Fruit fly (Drosophila melanogaster) whole organism, embryonic: Measurements from ENCODE around the gene CG17233.

Experiments
- Aef1 ChIP-seq: fragments of 200-800 bp; sonication (Bioruptor generic); IDR thresholded peaks from 3 replicates; pipeline ENCODE4 v1.3.6; 2022; ENCODE audit warnings: missing biosample characterization, missing genetic modification characterization
- Antp ChIP-seq: fragments of 200-800 bp; sonication (Bioruptor generic); optimal IDR thresholded peaks from 3 replicates; lab custom pipeline; 2016; ENCODE audit warnings: missing biosample characterization, missing genetic modification characterization
- Atf6 ChIP-seq: fragments of 200-800 bp; sonication (Bioruptor generic); IDR thresholded peaks from 2 replicates; pipeline ENCODE4 v1.3.6; 2022; ENCODE audit warnings: missing biosample characterization, missing genetic modification characterization
- B-H2 ChIP-seq: fragments of 200-800 bp; sonication (Bioruptor generic); optimal IDR thresholded peaks from 2 replicates; lab custom pipeline; 2018; ENCODE audit warnings: missing biosample characterization, mild to moderate bottlenecking, missing genetic modification characterization
- CG10267 ChIP-seq: fragments of 200-800 bp; sonication (Bioruptor generic); optimal IDR thresholded peaks from 2 replicates; lab custom pipeline; 2018; ENCODE audit warnings: missing biosample characterization, mild to moderate bottlenecking, missing genetic modification characterization, moderate library complexity
- CG10274 ChIP-seq: fragments of 200-800 bp; sonication (Bioruptor generic); optimal IDR thresholded peaks from 3 replicates; lab custom pipeline; 2017; ENCODE audit warnings: missing biosample characterization, mild to moderate bottlenecking, missing genetic modification characterization
- CG10979 ChIP-seq: fragments of 200-800 bp; sonication (Bioruptor generic); optimal IDR thresholded peaks from 2 replicates; lab custom pipeline; 2018; ENCODE audit warnings: missing biosample characterization, mild to moderate bottlenecking, missing genetic modification characterization, moderate library complexity
- CG11723 ChIP-seq: fragments of 200-800 bp; sonication (Bioruptor generic); optimal IDR thresholded peaks from 2 replicates; lab custom pipeline; 2017; ENCODE audit warnings: missing biosample characterization, mild to moderate bottlenecking, missing genetic modification characterization
- CG13123 ChIP-seq: fragments of 200-800 bp; sonication (Bioruptor generic); optimal IDR thresholded peaks from 2 replicates; lab custom pipeline; 2016; ENCODE audit warnings: missing biosample characterization, missing genetic modification characterization
- CG15011 ChIP-seq: fragments of 200-800 bp; sonication (Bioruptor generic); optimal IDR thresholded peaks from 3 replicates; lab custom pipeline; 2018; ENCODE audit warnings: missing biosample characterization, mild to moderate bottlenecking, missing genetic modification characterization
- CG15269 ChIP-seq: fragments of 200-800 bp; sonication (Bioruptor generic); optimal IDR thresholded peaks from 2 replicates; lab custom pipeline; 2018; ENCODE audit warnings: missing biosample characterization, mild to moderate bottlenecking, missing genetic modification characterization, moderate library complexity
- CG15514 ChIP-seq: fragments of 200-800 bp; sonication (Bioruptor generic); optimal IDR thresholded peaks from 3 replicates; lab custom pipeline; 2017; ENCODE audit warnings: missing biosample characterization, missing genetic modification characterization, mild to moderate bottlenecking, moderate library complexity, missing genetic modification reagents
- CG15696 ChIP-seq: fragments of 200-800 bp; sonication (Bioruptor generic); optimal IDR thresholded peaks from 2 replicates; lab custom pipeline; 2019; ENCODE audit warnings: missing biosample characterization, mild to moderate bottlenecking, missing genetic modification characterization, moderate library complexity
- CG18262 ChIP-seq: fragments of 200-800 bp; optimal IDR thresholded peaks from 3 replicates; lab custom pipeline; 2019; ENCODE audit warnings: missing biosample characterization, mild to moderate bottlenecking, missing genetic modification characterization, moderate library complexity
- CG18619 ChIP-seq: fragments of 200-800 bp; sonication (Bioruptor generic); optimal IDR thresholded peaks from 3 replicates; lab custom pipeline; 2017; ENCODE audit warnings: missing biosample characterization, mild to moderate bottlenecking, missing genetic modification characterization
- CG2678 ChIP-seq: fragments of 200-800 bp; sonication (Bioruptor generic); optimal IDR thresholded peaks from 3 replicates; lab custom pipeline; 2019; ENCODE audit warnings: missing biosample characterization, mild to moderate bottlenecking, missing genetic modification characterization, moderate library complexity
- CG30431 ChIP-seq: fragments of 200-800 bp; sonication (Bioruptor generic); optimal IDR thresholded peaks from 2 replicates; lab custom pipeline; 2017; ENCODE audit warnings: missing biosample characterization, missing genetic modification characterization
- CG31365 ChIP-seq: fragments of 200-800 bp; sonication (Bioruptor generic); optimal IDR thresholded peaks from 2 replicates; lab custom pipeline; 2018; ENCODE audit warnings: missing biosample characterization, mild to moderate bottlenecking, missing genetic modification characterization
- CG6175 ChIP-seq: fragments of 200-800 bp; sonication (Bioruptor generic); IDR thresholded peaks from 3 replicates; pipeline ENCODE4 v1.3.6; 2022; ENCODE audit warnings: missing biosample characterization, missing genetic modification characterization
- CG8281 ChIP-seq: fragments of 200-800 bp; sonication (Bioruptor generic); optimal IDR thresholded peaks from 2 replicates; lab custom pipeline; 2018; ENCODE audit warnings: missing biosample characterization, mild to moderate bottlenecking, missing genetic modification characterization, moderate library complexity
- CG8388 ChIP-seq: fragments of 200-800 bp; sonication (Bioruptor generic); optimal IDR thresholded peaks from 2 replicates; lab custom pipeline; 2019; ENCODE audit warnings: missing biosample characterization, mild to moderate bottlenecking, missing genetic modification characterization, moderate library complexity
- CG9215 ChIP-seq: fragments of 200-800 bp; sonication (Bioruptor generic); IDR thresholded peaks from 2 replicates; pipeline ENCODE4 v1.3.6; 2022; ENCODE audit warnings: missing biosample characterization, missing genetic modification characterization
- CG9797 ChIP-seq: fragments of 200-800 bp; sonication (Bioruptor generic); optimal IDR thresholded peaks from 3 replicates; lab custom pipeline; 2018; ENCODE audit warnings: missing biosample characterization, mild to moderate bottlenecking, missing genetic modification characterization
- Camta ChIP-seq: fragments of 200-800 bp; sonication (Bioruptor generic); optimal IDR thresholded peaks from 2 replicates; lab custom pipeline; 2016; ENCODE audit warnings: missing biosample characterization, missing genetic modification characterization
- Dbx ChIP-seq: fragments of 200-800 bp; sonication (Bioruptor generic); IDR thresholded peaks from 3 replicates; pipeline ENCODE4 v1.3.6; 2022; ENCODE audit warnings: missing biosample characterization, missing genetic modification characterization
- Drgx ChIP-seq: fragments of 200-800 bp; sonication (Bioruptor generic); IDR thresholded peaks from 2 replicates; pipeline ENCODE4 v1.3.6; 2022; ENCODE audit warnings: missing biosample characterization, missing genetic modification characterization
- Ets65A ChIP-seq: fragments of 200-800 bp; sonication (Bioruptor generic); peaks from one replicate; lab custom pipeline; 2016; ENCODE audit warnings: missing biosample characterization, missing genetic modification characterization
- Hr78 ChIP-seq, 2 experiments: fragments of 200-800 bp in 1 of 2; fragments of >200 bp in 1 of 2; sonication (Bioruptor generic) in 1 of 2; optimal IDR thresholded peaks; 2 replicates each; lab custom pipeline; 2017 to 2019; ENCODE audit warnings: missing biosample characterization in 2 of 2, missing genetic modification characterization in 2 of 2, mild to moderate bottlenecking in 1 of 2, moderate library complexity in 1 of 2
- Max ChIP-seq: fragments of 200-800 bp; sonication (Bioruptor generic); optimal IDR thresholded peaks from 2 replicates; lab custom pipeline; 2016; ENCODE audit warnings: missing biosample characterization, mild to moderate bottlenecking, missing genetic modification characterization
- Scr ChIP-seq: fragments of 200-800 bp; sonication (Bioruptor generic); IDR thresholded peaks from 2 replicates; pipeline ENCODE4 v1.3.6; 2022; ENCODE audit warnings: missing biosample characterization, missing genetic modification characterization; ENCODE audit not compliant: partially characterized antibody
- ara ChIP-seq: fragments of 200-800 bp; sonication (Bioruptor generic); IDR thresholded peaks from 2 replicates; pipeline ENCODE4 v1.3.6; 2022; ENCODE audit warnings: missing biosample characterization, missing genetic modification characterization
- crp ChIP-seq, 2 experiments: fragments of 200-800 bp; sonication (Bioruptor generic); optimal IDR thresholded peaks; 2 replicates in 1 of 2; 3 replicates in 1 of 2; lab custom pipeline; 2017; ENCODE audit warnings: missing biosample characterization in 2 of 2, missing genetic modification characterization in 2 of 2, mild to moderate bottlenecking in 1 of 2, moderate library complexity in 1 of 2
- ewg ChIP-seq: fragments of 200-800 bp; sonication (Bioruptor generic); optimal IDR thresholded peaks from 3 replicates; lab custom pipeline; 2017; ENCODE audit warnings: mild to moderate bottlenecking, missing biosample characterization, missing genetic modification reagents, missing genetic modification characterization
- fu2 ChIP-seq: fragments of 200-800 bp; sonication (Bioruptor generic); optimal IDR thresholded peaks from 2 replicates; lab custom pipeline; 2016; ENCODE audit warnings: missing biosample characterization, missing genetic modification characterization
- kay ChIP-seq: fragments of 200-800 bp; sonication (Bioruptor generic); optimal IDR thresholded peaks from 2 replicates; lab custom pipeline; 2016; ENCODE audit warnings: missing biosample characterization, missing genetic modification characterization
- klu ChIP-seq: fragments of 200-800 bp; sonication (Bioruptor generic); IDR thresholded peaks from 2 replicates; pipeline ENCODE4 v1.3.6; 2022; ENCODE audit warnings: missing biosample characterization, missing genetic modification characterization
- lilli ChIP-seq: fragments of 200-800 bp; sonication (Bioruptor generic); optimal IDR thresholded peaks from 3 replicates; lab custom pipeline; 2016; ENCODE audit warnings: missing biosample characterization, missing genetic modification characterization
- maf-S ChIP-seq: fragments of 200-800 bp; sonication (Bioruptor generic); optimal IDR thresholded peaks from 2 replicates; lab custom pipeline; 2016; ENCODE audit warnings: missing biosample characterization, missing genetic modification characterization
- mam ChIP-seq: fragments of 200-800 bp; sonication (Bioruptor generic); optimal IDR thresholded peaks from 3 replicates; lab custom pipeline; 2016; ENCODE audit warnings: missing biosample characterization, missing genetic modification characterization
- mirr ChIP-seq: fragments of 200-800 bp; sonication (Bioruptor generic); optimal IDR thresholded peaks from 3 replicates; lab custom pipeline; 2018; ENCODE audit warnings: missing biosample characterization, mild to moderate bottlenecking, missing genetic modification characterization
- oc ChIP-seq: fragments of 200-800 bp; sonication (Bioruptor generic); optimal IDR thresholded peaks from 2 replicates; lab custom pipeline; 2018; ENCODE audit warnings: missing biosample characterization, mild to moderate bottlenecking, missing genetic modification characterization, moderate library complexity
- pan ChIP-seq, 4 experiments: fragments of >200 bp in 3 of 4; fragments of 200-800 bp in 1 of 4; sonication (Bioruptor generic) in 1 of 4; optimal IDR thresholded peaks in 3 of 4; IDR thresholded peaks in 1 of 4; 2 replicates each; pipeline versions ENCODE4 v1.3.6 to Lab custom; 2017 to 2022; ENCODE audit warnings: missing biosample characterization in 2 of 4, missing genetic modification characterization in 2 of 4, mixed read lengths in 1 of 4
- pros ChIP-seq: fragments of 200-800 bp; sonication (Bioruptor generic); optimal IDR thresholded peaks from 3 replicates; lab custom pipeline; 2019; ENCODE audit warnings: missing biosample characterization, mild to moderate bottlenecking, missing genetic modification characterization, moderate library complexity
- rib ChIP-seq: fragments of 200-800 bp; sonication (Bioruptor generic); IDR thresholded peaks from 2 replicates; pipeline ENCODE4 v1.3.6; 2022; ENCODE audit warnings: missing biosample characterization, missing genetic modification characterization
- slbo ChIP-seq: fragments of 200-800 bp; sonication (Bioruptor generic); IDR thresholded peaks from 2 replicates; pipeline ENCODE4 v1.3.6; 2022; ENCODE audit warnings: missing biosample characterization, missing genetic modification characterization
- stc ChIP-seq: fragments of 200-800 bp; sonication (Bioruptor generic); IDR thresholded peaks from 2 replicates; pipeline ENCODE4 v1.3.6; 2022; ENCODE audit warnings: missing biosample characterization, missing genetic modification characterization
- tio ChIP-seq: fragments of 200-800 bp; sonication (Bioruptor generic); optimal IDR thresholded peaks from 2 replicates; lab custom pipeline; 2017; ENCODE audit warnings: missing biosample characterization, missing genetic modification characterization, inconsistent platforms
- ttk ChIP-seq: fragments of 200-800 bp; sonication (Bioruptor generic); IDR thresholded peaks from 2 replicates; pipeline ENCODE4 v2.1.2; 2022; ENCODE audit warnings: missing biosample characterization, missing genetic modification characterization

Gene CG17233

dm6 chr3L:20183345-20184088, 58.2 kb downstream of the CG17233 start (continued):
- TF ChIP-seq mirr = no peak
- TF ChIP-seq mam = peak; percentile 47
- no peak for TF ChIP-seq rib (GFP tag; lab: Robert Waterston, UW)
- 0 out of 2 replicates have a peak, but pooled peaks have one; percentile 48 for TF ChIP-seq CG9215
- TF ChIP-seq CG10274 = no peak
- peak; percentile 46 for TF ChIP-seq ewg (GFP tag; lab: Kevin White, UChicago)
- no peak for TF ChIP-seq klu (GFP tag; lab: Robert Waterston, UW)
- TF ChIP-seq kay (GFP tag; lab: Kevin White, UChicago) = no peak
- peak; percentile 6 for TF ChIP-seq CG15011 (GFP tag; lab: Kevin White, UChicago)
- TF ChIP-seq Aef1 (GFP tag; lab: Robert Waterston, UW) = peak; percentile 43; the same call in 2 of the 3 replicates
- TF ChIP-seq tio = peak; percentile 61
- TF ChIP-seq ara = no peak
- peak; percentile 60 for TF ChIP-seq Ets65A (GFP tag; lab: Kevin White, UChicago)
- TF ChIP-seq CG13123 (GFP tag; lab: Kevin White, UChicago) = peak; percentile 6
- peak; percentile 54 for TF ChIP-seq lilli (GFP tag; lab: Kevin White, UChicago)
- peak; percentile 56 for TF ChIP-seq CG18262 (tag; lab: Kevin White, UChicago)
- peak; percentile 38 for TF ChIP-seq CG15696 (tag; lab: Kevin White, UChicago)
- TF ChIP-seq CG10979 (tag; lab: Kevin White, UChicago) = peak; percentile 51
- peak; percentile 9 for TF ChIP-seq Max (GFP tag; lab: Kevin White, UChicago)
- no peak for TF ChIP-seq maf-S (GFP tag; lab: Kevin White, UChicago)
- TF ChIP-seq stc (GFP tag; lab: Robert Waterston, UW) = 0 out of 2 replicates have a peak, but pooled peaks have one; percentile 13
- peak; percentile 21 for TF ChIP-seq CG15514 (GFP tag; lab: Kevin White, UChicago)
- 0 out of 3 replicates have a peak, but pooled peaks have one; percentile 36 for TF ChIP-seq Dbx
- TF ChIP-seq ttk = no peak; the same call in 1 of the 2 replicates
- TF ChIP-seq slbo (GFP tag; lab: Robert Waterston, UW) = peak; percentile 67
- TF ChIP-seq Drgx (GFP tag; lab: Robert Waterston, UW) = peak; percentile 56
- no peak for TF ChIP-seq CG6175 (GFP tag; lab: Robert Waterston, UW)
- TF ChIP-seq pan (optimal IDR thresholded peaks at IDR 0.05; lab: Kevin White, UChicago) = no peak
- peak in 1 of 2 experiments; percentile 55 for TF ChIP-seq pan (GFP tag; optimal IDR thresholded peaks at IDR 0.05 in 1 of 2, IDR thresholded peaks at IDR 0.05 in 1 of 2)
- no peak for TF ChIP-seq CG31365
- no peak for TF ChIP-seq B-H2 (GFP tag; lab: Kevin White, UChicago)
- TF ChIP-seq Atf6 (GFP tag; lab: Robert Waterston, UW) = peak; percentile 55
- no peak for TF ChIP-seq oc
- TF ChIP-seq Hr78 (GFP tag; optimal IDR thresholded peaks at IDR 0.05; lab: Kevin White, UChicago) = no peak
- peak; percentile 36 for TF ChIP-seq CG10267
- peak; percentile 42 for TF ChIP-seq CG18619 (GFP tag; lab: Kevin White, UChicago)
- TF ChIP-seq Antp (GFP tag; lab: Kevin White, UChicago) = no peak
- TF ChIP-seq CG11723 (GFP tag; lab: Kevin White, UChicago) = peak; percentile 28
- TF ChIP-seq CG9797 = no peak
- no peak for TF ChIP-seq Scr
- no peak for TF ChIP-seq pros
- peak; percentile 2 for TF ChIP-seq fu2 (GFP tag; lab: Kevin White, UChicago)
- TF ChIP-seq CG8281 (tag; lab: Kevin White, UChicago) = peak; percentile 7
- TF ChIP-seq CG2678 (tag; lab: Kevin White, UChicago) = peak; percentile 68
- TF ChIP-seq Camta = peak; percentile 24
- TF ChIP-seq CG30431 (GFP tag; lab: Kevin White, UChicago) = no peak
- TF ChIP-seq CG8388 (GFP tag; lab: Kevin White, UChicago) = peak; percentile 25
- TF ChIP-seq crp (GFP tag; optimal IDR thresholded peaks at IDR 0.05; lab: Kevin White, UChicago) = no peak
- TF ChIP-seq CG15269 (tag; lab: Kevin White, UChicago) = peak; percentile 59
